Worm (Caenorhabditis elegans) whole organism, L4 larva: Measurements from ENCODE around the gene stdh-3.

Source experiments
- F10B5.3 ChIP-seq: sonication (generic microtip); optimal IDR thresholded peaks from 2 replicates; lab custom pipeline; 2016; ENCODE audit warnings: mild to moderate bottlenecking, missing genetic modification characterization, missing compliant biosample characterization
- F37D6.2 ChIP-seq: sonication (generic microtip); optimal IDR thresholded peaks from 2 replicates; lab custom pipeline; 2016; ENCODE audit warnings: mild to moderate bottlenecking, missing genetic modification characterization, missing compliant biosample characterization
- F49E8.2 ChIP-seq: sonication (generic microtip); optimal IDR thresholded peaks from 2 replicates; lab custom pipeline; 2016; ENCODE audit warnings: missing compliant biosample characterization, mild to moderate bottlenecking, missing genetic modification characterization, borderline replicate concordance
- ZK546.5 ChIP-seq, 2 experiments: sonication (generic microtip); optimal IDR thresholded peaks; 2 replicates each; lab custom pipeline; 2017; ENCODE audit warnings: missing biosample characterization in 2 of 2, missing genetic modification characterization in 2 of 2
- aha-1 ChIP-seq: fragments of 150-350 bp; peaks from one replicate; lab custom pipeline; 2014; ENCODE audit warnings: missing biosample characterization, missing genetic modification characterization
- ceh-20 ChIP-seq: fragments of 200-800 bp; sonication (Bioruptor generic); IDR thresholded peaks from 2 replicates; pipeline ENCODE4 v1.3.6; 2022; ENCODE audit warnings: missing genetic modification reagents, missing genetic modification characterization, missing compliant biosample characterization
- daf-12 ChIP-seq: fragments of 150-350 bp; optimal IDR thresholded peaks from 2 replicates; lab custom pipeline; 2014; ENCODE audit warnings: missing biosample characterization, missing genetic modification reagents, missing genetic modification characterization
- daf-16 ChIP-seq, 3 experiments: sonication (generic microtip); optimal IDR thresholded peaks; 2 replicates each; lab custom pipeline; 2016 to 2017; ENCODE audit warnings: missing genetic modification characterization in 3 of 3, missing genetic modification reagents in 3 of 3, mild to moderate bottlenecking in 2 of 3, missing compliant biosample characterization in 2 of 3, missing biosample characterization in 1 of 3, moderate library complexity in 1 of 3
- dmd-6 ChIP-seq: fragments of 200-800 bp; sonication (Bioruptor generic); IDR thresholded peaks from 2 replicates; pipeline ENCODE4 v1.3.6; 2022; ENCODE audit warnings: missing genetic modification reagents, missing genetic modification characterization, missing compliant biosample characterization
- dmd-8 ChIP-seq: fragments of 200-800 bp; sonication (Bioruptor generic); IDR thresholded peaks from 2 replicates; pipeline ENCODE4 v1.3.6; 2022; ENCODE audit warnings: missing genetic modification characterization, missing compliant biosample characterization
- dpl-1 ChIP-seq: fragments of 150-350 bp; optimal IDR thresholded peaks from 2 replicates; lab custom pipeline; 2014; ENCODE audit warnings: missing biosample characterization, missing genetic modification reagents, missing genetic modification characterization
- dve-1 ChIP-seq: sonication (generic microtip); optimal IDR thresholded peaks from 2 replicates; lab custom pipeline; 2017; ENCODE audit warnings: antibody characterized with exemption, mild to moderate bottlenecking, missing genetic modification characterization, missing compliant biosample characterization; ENCODE audit not compliant: insufficient read depth
- hif-1 ChIP-seq, 2 experiments: sonication (generic microtip); optimal IDR thresholded peaks; 2 replicates each; lab custom pipeline; 2016 to 2017; ENCODE audit warnings: missing compliant biosample characterization in 2 of 2, missing genetic modification characterization in 2 of 2, missing genetic modification reagents in 2 of 2, missing genotype in 2 of 2, mild to moderate bottlenecking in 1 of 2
- hlh-11 ChIP-seq: fragments of 200-800 bp; sonication (Bioruptor generic); optimal IDR thresholded peaks from 2 replicates; lab custom pipeline; 2018; ENCODE audit warnings: mild to moderate bottlenecking, missing genetic modification characterization, missing compliant biosample characterization
- hmg-1.1 ChIP-seq: fragments of 200-800 bp; sonication (Bioruptor generic); IDR thresholded peaks from 2 replicates; pipeline ENCODE4 v1.3.6; 2022; ENCODE audit warnings: missing genetic modification reagents, missing genetic modification characterization, missing compliant biosample characterization
- lim-7 ChIP-seq: fragments of 200-800 bp; sonication (Bioruptor generic); IDR thresholded peaks from 2 replicates; pipeline ENCODE4 v1.3.6; 2022; ENCODE audit warnings: missing genetic modification characterization, missing compliant biosample characterization
- lin-39 ChIP-seq: fragments of 150-350 bp; optimal IDR thresholded peaks from 2 replicates; lab custom pipeline; 2014; ENCODE audit warnings: missing biosample characterization, missing genetic modification reagents, missing genetic modification characterization
- mdt-29 ChIP-seq: fragments of 200-800 bp; sonication (Bioruptor generic); IDR thresholded peaks from 2 replicates; pipeline ENCODE4 v1.3.6; 2022; ENCODE audit warnings: missing genetic modification reagents, missing genetic modification characterization, missing compliant biosample characterization
- mep-1 ChIP-seq: fragments of 150-350 bp; sonication (generic microtip); optimal IDR thresholded peaks from 3 replicates; lab custom pipeline; 2014; ENCODE audit warnings: missing biosample characterization, missing genetic modification characterization
- mxl-2 ChIP-seq: fragments of 200-800 bp; sonication (Bioruptor generic); conservative IDR thresholded peaks from 2 replicates; pipeline ENCODE4 v1.3.6; 2022; ENCODE audit warnings: missing genetic modification reagents, missing genetic modification characterization, missing compliant biosample characterization
- mxl-3 ChIP-seq: fragments of 200-800 bp; sonication (Bioruptor generic); optimal IDR thresholded peaks from 2 replicates; lab custom pipeline; 2018; ENCODE audit warnings: mild to moderate bottlenecking, missing genetic modification characterization, missing compliant biosample characterization
- nhr-10 ChIP-seq: fragments of 150-350 bp; optimal IDR thresholded peaks from 2 replicates; lab custom pipeline; 2014; ENCODE audit warnings: missing biosample characterization, missing genetic modification characterization
- nhr-11 ChIP-seq: fragments of 150-350 bp; optimal IDR thresholded peaks from 2 replicates; lab custom pipeline; 2014; ENCODE audit warnings: missing biosample characterization, missing genetic modification characterization
- nhr-28 ChIP-seq: fragments of 150-350 bp; optimal IDR thresholded peaks from 2 replicates; lab custom pipeline; 2014; ENCODE audit warnings: missing biosample characterization, missing genetic modification characterization
- nhr-41 ChIP-seq: fragments of 200-800 bp; sonication (Bioruptor generic); IDR thresholded peaks from 2 replicates; pipeline ENCODE4 v1.3.6; 2022; ENCODE audit warnings: missing genetic modification reagents, missing genetic modification characterization, missing compliant biosample characterization
- nhr-48 ChIP-seq: sonication (generic microtip); optimal IDR thresholded peaks from 2 replicates; lab custom pipeline; 2016; ENCODE audit warnings: mild to moderate bottlenecking, missing genetic modification characterization, missing compliant biosample characterization
- nhr-6 ChIP-seq: fragments of 150-350 bp; optimal IDR thresholded peaks from 2 replicates; lab custom pipeline; 2014; ENCODE audit warnings: missing biosample characterization, missing genetic modification characterization
- nhr-77 ChIP-seq: fragments of 150-350 bp; optimal IDR thresholded peaks from 2 replicates; lab custom pipeline; 2014; ENCODE audit warnings: missing biosample characterization, missing genetic modification characterization
- php-3 ChIP-seq: fragments of 200-800 bp; sonication (Bioruptor generic); IDR thresholded peaks from 2 replicates; pipeline ENCODE4 v1.3.6; 2022; ENCODE audit warnings: missing genetic modification reagents, missing genetic modification characterization, missing compliant biosample characterization
- pqm-1 ChIP-seq: sonication (generic microtip); optimal IDR thresholded peaks from 2 replicates; lab custom pipeline; 2017; ENCODE audit warnings: missing biosample characterization, missing genetic modification characterization
- saeg-2 ChIP-seq: fragments of 200-800 bp; sonication (Bioruptor generic); IDR thresholded peaks from 2 replicates; pipeline ENCODE4 v1.3.6; 2022; ENCODE audit warnings: missing genetic modification reagents, missing genetic modification characterization, missing compliant biosample characterization
- snpc-4 ChIP-seq: fragments of 150-350 bp; optimal IDR thresholded peaks from 2 replicates; lab custom pipeline; 2014; ENCODE audit warnings: missing biosample characterization, missing genetic modification characterization
- spr-3 ChIP-seq: fragments of 200-800 bp; sonication (Bioruptor generic); optimal IDR thresholded peaks from 2 replicates; lab custom pipeline; 2018; ENCODE audit warnings: mild to moderate bottlenecking, missing genetic modification characterization, missing compliant biosample characterization
- tag-97 ChIP-seq: fragments of 200-800 bp; sonication (Bioruptor generic); IDR thresholded peaks from 2 replicates; pipeline ENCODE4 v1.3.6; 2022; ENCODE audit warnings: missing genetic modification characterization, missing compliant biosample characterization
- unc-130 ChIP-seq: sonication (generic microtip); optimal IDR thresholded peaks from 2 replicates; lab custom pipeline; 2016; ENCODE audit warnings: missing genetic modification reagents, missing genetic modification characterization, missing compliant biosample characterization
- unc-39 ChIP-seq: sonication (generic microtip); optimal IDR thresholded peaks from 2 replicates; lab custom pipeline; 2017; ENCODE audit warnings: missing biosample characterization, missing genetic modification characterization
- vab-7 ChIP-seq: fragments of 200-800 bp; sonication (Bioruptor generic); IDR thresholded peaks from 2 replicates; pipeline ENCODE4 v1.3.6; 2022; ENCODE audit warnings: missing genetic modification reagents, missing genetic modification characterization, missing compliant biosample characterization
- zag-1 ChIP-seq: fragments of 150-350 bp; optimal IDR thresholded peaks from 2 replicates; lab custom pipeline; 2014; ENCODE audit warnings: missing biosample characterization, missing genetic modification characterization
- ztf-11 ChIP-seq: fragments of 150-350 bp; optimal IDR thresholded peaks from 2 replicates; lab custom pipeline; 2014; ENCODE audit warnings: missing biosample characterization, missing genetic modification characterization

stdh-3 gene

ce11 chrV:13898356-13898755 is 6.1 kb upstream of the stdh-3 start, which contains the start of gene cyp-35C1:
Gene cyp-35C1, minus strand, starts transcription at chrV:13898487.
- TF ChIP-seq ZK546.5 (tag; optimal IDR thresholded peaks at IDR 0.05; lab: Kevin White, UChicago) (no peak), nhr-77 (tag; lab: Kevin White, UChicago) (peak; percentile 69), spr-3 (GFP tag; lab: Kevin White, UChicago) (no peak), aha-1 (tag; lab: Kevin White, UChicago) (peak; percentile 49), nhr-10 (no peak), vab-7 (GFP tag; lab: Robert Waterston, UW) (no peak), pqm-1 (peak; percentile 12), mxl-3 (GFP tag; lab: Kevin White, UChicago) (no peak), saeg-2 (GFP tag; lab: Robert Waterston, UW) (0 out of 2 replicates have a peak, but pooled peaks have one; percentile 33), nhr-28 (tag; lab: Kevin White, UChicago) (peak; percentile 93), daf-16 (GFP tag; optimal IDR thresholded peaks at IDR 0.05; lab: Kevin White, UChicago) (no peak), daf-16 (tag; optimal IDR thresholded peaks at IDR 0.05; lab: Kevin White, UChicago) (peak; percentile 39), dve-1 (peak; percentile 19), hlh-11 (tag; lab: Kevin White, UChicago) (peak; percentile 15), dmd-6 (0 out of 2 replicates have a peak, but pooled peaks have one; percentile 11), zag-1 (tag; lab: Kevin White, UChicago) (no peak)
- TF ChIP-seq, all 104 proteins: peak for 9

- TF ChIP-seq mdt-29 (GFP tag; lab: Robert Waterston, UW): no peak
Measured at ce11 chrV:13899213-13899612, 5.2 kb upstream of the stdh-3 start, which contains the start of gene oac-3. Gene oac-3, plus strand, starts transcription at chrV:13899513.

- TF ChIP-seq mep-1 (tag; lab: Kevin White, UChicago) (no peak), F49E8.2 (tag; lab: Kevin White, UChicago) (no peak), dmd-8 (GFP tag; lab: Robert Waterston, UW) (no peak), vab-7 (GFP tag; lab: Robert Waterston, UW) (no peak), mxl-3 (GFP tag; lab: Kevin White, UChicago) (no peak), dpl-1 (GFP tag; lab: Kevin White, UChicago) (no peak), F37D6.2 (tag; lab: Kevin White, UChicago) (no peak), nhr-10 (no peak), daf-12 (tag; lab: Kevin White, UChicago) (no peak), snpc-4 (tag; lab: Kevin White, UChicago) (no peak), spr-3 (GFP tag; lab: Kevin White, UChicago) (no peak), daf-16 (GFP tag; optimal IDR thresholded peaks at IDR 0.05; lab: Kevin White, UChicago) (no peak), daf-16 (tag; optimal IDR thresholded peaks at IDR 0.05; lab: Kevin White, UChicago) (no peak), mxl-2 (GFP tag; lab: Robert Waterston, UW) (no peak), mdt-29 (GFP tag; lab: Robert Waterston, UW) (no peak), lim-7 (GFP tag; lab: Robert Waterston, UW) (no peak), nhr-6 (no peak), lin-39 (no peak), F10B5.3 (no peak)
Measured at ce11 chrV:13902495-13902894, 1.9 kb upstream of the stdh-3 start, which contains the start of gene C06B3.1. Gene C06B3.1, plus strand, starts transcription at chrV:13902795.

- TF ChIP-seq nhr-41 (GFP tag; lab: Robert Waterston, UW) (no peak), daf-16 (GFP tag; optimal IDR thresholded peaks at IDR 0.05; lab: Kevin White, UChicago) (no peak), daf-16 (tag; optimal IDR thresholded peaks at IDR 0.05; lab: Kevin White, UChicago) (peak; percentile 76), nhr-28 (tag; lab: Kevin White, UChicago) (peak; percentile 24), unc-130 (GFP tag; lab: Kevin White, UChicago) (no peak), ceh-20 (GFP tag; lab: Robert Waterston, UW) (no peak), nhr-48 (tag; lab: Kevin White, UChicago) (no peak), php-3 (GFP tag; lab: Robert Waterston, UW) (peak; percentile 47; the same call in 1 of the 2 replicates), nhr-6 (peak; percentile 9), hif-1 (tag; optimal IDR thresholded peaks at IDR 0.05; lab: Kevin White, UChicago) (peak in 1 of 2 experiments; percentile 30), tag-97 (GFP tag; lab: Robert Waterston, UW) (no peak), unc-39 (tag; lab: Kevin White, UChicago) (no peak), dve-1 (peak; percentile 8), snpc-4 (tag; lab: Kevin White, UChicago) (no peak), ztf-11 (tag; lab: Kevin White, UChicago) (no peak), nhr-11 (tag; lab: Kevin White, UChicago) (no peak), hlh-11 (tag; lab: Kevin White, UChicago) (peak; percentile 22), hmg-1.1 (GFP tag; lab: Robert Waterston, UW) (no peak), aha-1 (tag; lab: Kevin White, UChicago) (peak; percentile 20)
Measured at ce11 chrV:13906166-13906565, 1.8 kb downstream of the stdh-3 start, which contains the start of gene stdh-1. Gene stdh-1, plus strand, starts transcription at chrV:13906492.
